Fruit fly (Drosophila melanogaster) whole organism, embryonic: ENCODE results near the gene CG18662.

Experiments used
- B-H2 ChIP-seq: fragments of 200-800 bp; sonication (Bioruptor generic); optimal IDR thresholded peaks from 2 replicates; lab custom pipeline; 2018; ENCODE audit warnings: missing biosample characterization, mild to moderate bottlenecking, missing genetic modification characterization
- CG10431 ChIP-seq: fragments of 200-800 bp; sonication (Bioruptor generic); optimal IDR thresholded peaks from 3 replicates; lab custom pipeline; 2018; ENCODE audit warnings: missing biosample characterization, mild to moderate bottlenecking, missing genetic modification characterization
- CG11398 ChIP-seq: fragments of 200-800 bp; sonication (Bioruptor generic); optimal IDR thresholded peaks from 2 replicates; lab custom pipeline; 2016; ENCODE audit warnings: missing biosample characterization, missing genetic modification characterization
- CG11560 ChIP-seq: fragments of 200-800 bp; sonication (Bioruptor generic); IDR thresholded peaks from 3 replicates; pipeline ENCODE4 v1.3.6; 2022; ENCODE audit warnings: missing biosample characterization, missing genetic modification characterization
- CG12236 ChIP-seq: fragments of 200-800 bp; sonication (Bioruptor generic); optimal IDR thresholded peaks from 2 replicates; lab custom pipeline; 2016; ENCODE audit warnings: missing biosample characterization, missing genetic modification characterization
- CG14860 ChIP-seq: fragments of 200-800 bp; sonication (Bioruptor generic); IDR thresholded peaks from 3 replicates; pipeline ENCODE4 v1.3.6; 2022; ENCODE audit warnings: missing biosample characterization, missing genetic modification characterization; ENCODE audit not compliant: partially characterized antibody
- CG15479 ChIP-seq: fragments of 200-800 bp; sonication (Bioruptor generic); optimal IDR thresholded peaks from 3 replicates; lab custom pipeline; 2019; ENCODE audit warnings: missing biosample characterization, mild to moderate bottlenecking, missing genetic modification characterization, moderate library complexity
- CG15514 ChIP-seq: fragments of 200-800 bp; sonication (Bioruptor generic); optimal IDR thresholded peaks from 3 replicates; lab custom pipeline; 2017; ENCODE audit warnings: missing biosample characterization, missing genetic modification characterization, mild to moderate bottlenecking, moderate library complexity, missing genetic modification reagents
- CG1603 ChIP-seq: fragments of 200-800 bp; sonication (Bioruptor generic); optimal IDR thresholded peaks from 2 replicates; lab custom pipeline; 2019; ENCODE audit warnings: missing biosample characterization, mild to moderate bottlenecking, missing genetic modification characterization, moderate library complexity
- CG17328 ChIP-seq: fragments of 200-800 bp; sonication (Bioruptor generic); IDR thresholded peaks from 2 replicates; pipeline ENCODE4 v1.3.6; 2022; ENCODE audit warnings: missing biosample characterization, missing genetic modification characterization
- CG18619 ChIP-seq: fragments of 200-800 bp; sonication (Bioruptor generic); optimal IDR thresholded peaks from 3 replicates; lab custom pipeline; 2017; ENCODE audit warnings: missing biosample characterization, mild to moderate bottlenecking, missing genetic modification characterization
- CG2678 ChIP-seq: fragments of 200-800 bp; sonication (Bioruptor generic); optimal IDR thresholded peaks from 3 replicates; lab custom pipeline; 2019; ENCODE audit warnings: missing biosample characterization, mild to moderate bottlenecking, missing genetic modification characterization, moderate library complexity
- CG43689 ChIP-seq: fragments of 200-800 bp; sonication (Bioruptor generic); IDR thresholded peaks from 2 replicates; pipeline ENCODE4 v1.3.6; 2022; ENCODE audit warnings: missing biosample characterization, missing genetic modification characterization
- CG4617 ChIP-seq: fragments of 200-800 bp; sonication (Bioruptor generic); optimal IDR thresholded peaks from 3 replicates; lab custom pipeline; 2016; ENCODE audit warnings: missing biosample characterization, missing genetic modification characterization, borderline replicate concordance
- CG4707 ChIP-seq: fragments of 200-800 bp; sonication (Bioruptor generic); optimal IDR thresholded peaks from 2 replicates; lab custom pipeline; 2018; ENCODE audit warnings: missing biosample characterization, mild to moderate bottlenecking, missing genetic modification characterization, moderate library complexity
- CG7271 ChIP-seq: fragments of 200-800 bp; sonication (Bioruptor generic); optimal IDR thresholded peaks from 2 replicates; lab custom pipeline; 2018; ENCODE audit warnings: missing biosample characterization, mild to moderate bottlenecking, missing genetic modification characterization, moderate library complexity
- CG7839 ChIP-seq: fragments of 200-800 bp; sonication (Bioruptor generic); optimal IDR thresholded peaks from 3 replicates; lab custom pipeline; 2018; ENCODE audit warnings: missing biosample characterization, mild to moderate bottlenecking, missing genetic modification characterization, moderate library complexity
- CG9876 ChIP-seq: fragments of 200-800 bp; sonication (Bioruptor generic); optimal IDR thresholded peaks from 2 replicates; lab custom pipeline; 2016; ENCODE audit warnings: missing biosample characterization, missing genetic modification characterization
- CG9932 ChIP-seq: fragments of 200-800 bp; sonication (Bioruptor generic); IDR thresholded peaks from 2 replicates; pipeline ENCODE4 v1.3.6; 2022; ENCODE audit warnings: missing biosample characterization, missing genetic modification characterization
- Dbx ChIP-seq: fragments of 200-800 bp; sonication (Bioruptor generic); IDR thresholded peaks from 3 replicates; pipeline ENCODE4 v1.3.6; 2022; ENCODE audit warnings: missing biosample characterization, missing genetic modification characterization
- Eip74EF ChIP-seq, 2 experiments: fragments of 200-800 bp in 1 of 2; fragments of >200 bp in 1 of 2; sonication (Bioruptor generic) in 1 of 2; optimal IDR thresholded peaks; 2 replicates each; lab custom pipeline; 2017 to 2019; ENCODE audit warnings: missing biosample characterization in 2 of 2, missing genetic modification characterization in 2 of 2, mild to moderate bottlenecking in 1 of 2, moderate library complexity in 1 of 2
- Hsf ChIP-seq: fragments of 200-800 bp; sonication (Bioruptor generic); optimal IDR thresholded peaks from 3 replicates; lab custom pipeline; 2016; ENCODE audit warnings: missing biosample characterization, missing genetic modification characterization
- Lim3 ChIP-seq: fragments of 200-800 bp; sonication (Bioruptor generic); IDR thresholded peaks from 2 replicates; pipeline ENCODE4 v1.3.6; 2022; ENCODE audit warnings: missing biosample characterization, missing genetic modification characterization
- Nf-YB ChIP-seq: fragments of 200-800 bp; sonication (Bioruptor generic); optimal IDR thresholded peaks from 3 replicates; lab custom pipeline; 2019; ENCODE audit warnings: missing biosample characterization, mild to moderate bottlenecking, missing genetic modification characterization, moderate library complexity
- amos ChIP-seq: fragments of 200-800 bp; sonication (Bioruptor generic); IDR thresholded peaks from 2 replicates; pipeline ENCODE4 v1.3.6; 2022; ENCODE audit warnings: missing biosample characterization, missing genetic modification characterization; ENCODE audit not compliant: partially characterized antibody
- ap ChIP-seq: fragments of 200-800 bp; sonication (Bioruptor generic); IDR thresholded peaks from 2 replicates; pipeline ENCODE4 v1.3.6; 2022; ENCODE audit warnings: missing biosample characterization, missing genetic modification characterization
- az2 ChIP-seq: fragments of 200-800 bp; sonication (Bioruptor generic); optimal IDR thresholded peaks from 3 replicates; lab custom pipeline; 2016; ENCODE audit warnings: missing biosample characterization, missing genetic modification characterization
- bsh ChIP-seq, 2 experiments: fragments of 200-800 bp; sonication (Bioruptor generic); optimal IDR thresholded peaks; 2 replicates each; lab custom pipeline; 2017 to 2018; ENCODE audit warnings: mild to moderate bottlenecking in 2 of 2, missing biosample characterization in 2 of 2, missing genetic modification characterization in 2 of 2, moderate library complexity in 1 of 2
- chm ChIP-seq: fragments of 200-800 bp; sonication (Bioruptor generic); IDR thresholded peaks from 2 replicates; pipeline ENCODE4 v1.3.6; 2022; ENCODE audit warnings: missing biosample characterization, missing genetic modification characterization
- croc ChIP-seq: fragments of 200-800 bp; sonication (Bioruptor generic); conservative IDR thresholded peaks from 3 replicates; pipeline ENCODE4 v1.3.6; 2022; ENCODE audit warnings: missing biosample characterization, missing genetic modification characterization
- danr ChIP-seq: fragments of 200-800 bp; sonication (Bioruptor generic); IDR thresholded peaks from 2 replicates; pipeline ENCODE4 v1.3.6; 2022; ENCODE audit warnings: missing biosample characterization, missing genetic modification characterization
- emc ChIP-seq: fragments of 200-800 bp; sonication (Bioruptor generic); optimal IDR thresholded peaks from 2 replicates; lab custom pipeline; 2016; ENCODE audit warnings: missing biosample characterization, missing genetic modification characterization
- en ChIP-seq: fragments of 200-800 bp; sonication (Bioruptor generic); optimal IDR thresholded peaks from 2 replicates; lab custom pipeline; 2016; ENCODE audit warnings: missing biosample characterization, missing genetic modification characterization
- fd3F ChIP-seq: fragments of 200-800 bp; sonication (Bioruptor generic); optimal IDR thresholded peaks from 2 replicates; lab custom pipeline; 2018; ENCODE audit warnings: missing biosample characterization, mild to moderate bottlenecking, missing genetic modification characterization, moderate library complexity
- fd64A ChIP-seq: fragments of 200-800 bp; sonication (Bioruptor generic); optimal IDR thresholded peaks from 3 replicates; lab custom pipeline; 2018; ENCODE audit warnings: missing biosample characterization, mild to moderate bottlenecking, missing genetic modification characterization
- hb ChIP-seq: fragments of 200-800 bp; sonication (Bioruptor generic); IDR thresholded peaks from 3 replicates; pipeline ENCODE4 v1.3.6; 2022; ENCODE audit warnings: missing biosample characterization, missing genetic modification characterization; ENCODE audit not compliant: partially characterized antibody
- inv ChIP-seq: fragments of 200-800 bp; sonication (Bioruptor generic); IDR thresholded peaks from 2 replicates; pipeline ENCODE4 v1.3.6; 2022; ENCODE audit warnings: missing biosample characterization, missing genetic modification characterization; ENCODE audit not compliant: partially characterized antibody
- lilli ChIP-seq: fragments of 200-800 bp; sonication (Bioruptor generic); optimal IDR thresholded peaks from 3 replicates; lab custom pipeline; 2016; ENCODE audit warnings: missing biosample characterization, missing genetic modification characterization
- lov ChIP-seq, 2 experiments: fragments of 200-800 bp in 1 of 2; fragments of >200 bp in 1 of 2; sonication (Bioruptor generic) in 1 of 2; IDR thresholded peaks in 1 of 2; optimal IDR thresholded peaks in 1 of 2; 2 replicates in 1 of 2; 3 replicates in 1 of 2; pipeline versions ENCODE4 v1.3.6 to Lab custom; 2017 to 2022; ENCODE audit warnings: missing biosample characterization in 1 of 2, missing genetic modification characterization in 1 of 2
- nmo ChIP-seq: fragments of 200-800 bp; sonication (Bioruptor generic); optimal IDR thresholded peaks from 2 replicates; lab custom pipeline; 2018; ENCODE audit warnings: missing biosample characterization, mild to moderate bottlenecking, missing genetic modification characterization, moderate library complexity
- nom ChIP-seq: fragments of 200-800 bp; sonication (Bioruptor generic); optimal IDR thresholded peaks from 2 replicates; lab custom pipeline; 2017; ENCODE audit warnings: missing biosample characterization, missing genetic modification characterization, mild to moderate bottlenecking, moderate library complexity, missing genetic modification reagents
- pho ChIP-seq: fragments of 200-800 bp; sonication (Bioruptor generic); optimal IDR thresholded peaks from 2 replicates; lab custom pipeline; 2016; ENCODE audit warnings: missing biosample characterization, missing genetic modification characterization
- pzg ChIP-seq: fragments of 200-800 bp; sonication (Bioruptor generic); optimal IDR thresholded peaks from 3 replicates; lab custom pipeline; 2018; ENCODE audit warnings: missing biosample characterization, mild to moderate bottlenecking, missing genetic modification characterization, moderate library complexity
- ro ChIP-seq: fragments of 200-800 bp; sonication (Bioruptor generic); IDR thresholded peaks from 2 replicates; pipeline ENCODE4 v1.3.6; 2022; ENCODE audit warnings: missing biosample characterization, missing genetic modification characterization
- schlank ChIP-seq: fragments of 200-800 bp; sonication (Bioruptor generic); optimal IDR thresholded peaks from 2 replicates; lab custom pipeline; 2018; ENCODE audit warnings: missing biosample characterization, mild to moderate bottlenecking, missing genetic modification characterization
- sima ChIP-seq: fragments of 200-800 bp; sonication (Bioruptor generic); optimal IDR thresholded peaks from 2 replicates; lab custom pipeline; 2016; ENCODE audit warnings: missing biosample characterization, missing genetic modification characterization
- tna ChIP-seq: fragments of 200-800 bp; sonication (Bioruptor generic); IDR thresholded peaks from 2 replicates; pipeline ENCODE4 v1.3.6; 2022; ENCODE audit warnings: missing biosample characterization, missing genetic modification characterization; ENCODE audit not compliant: partially characterized antibody
- yki ChIP-seq: fragments of >200 bp; optimal IDR thresholded peaks from 3 replicates; lab custom pipeline; 2018
- zen ChIP-seq: fragments of 200-800 bp; sonication (Bioruptor generic); optimal IDR thresholded peaks from 3 replicates; lab custom pipeline; 2018; ENCODE audit warnings: missing biosample characterization, mild to moderate bottlenecking, missing genetic modification characterization, moderate library complexity

The CG18662 gene

DNA sequence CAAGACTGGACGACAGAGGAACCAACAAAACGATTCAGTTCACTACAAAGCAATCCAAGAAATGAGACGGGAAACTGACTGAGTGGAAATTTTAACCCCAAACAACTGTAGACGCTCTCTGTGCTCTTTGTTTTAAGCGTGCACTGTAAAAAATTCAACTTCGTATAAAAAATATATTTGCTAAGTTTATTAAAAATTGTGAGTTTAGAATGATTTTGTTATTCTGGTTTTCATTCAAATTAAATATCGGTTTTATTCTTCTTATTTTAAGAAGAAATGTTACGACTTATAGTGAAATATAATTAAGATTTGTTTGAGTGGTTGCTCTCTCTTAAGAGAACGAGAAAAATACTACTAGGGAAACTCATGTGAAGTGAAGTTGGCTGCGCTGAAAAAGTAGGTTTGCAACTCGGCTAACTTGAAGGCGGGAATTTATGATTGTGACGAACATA, 22.4 kb upstream of the CG18662 start (continued):
- peak; percentile 93 for TF ChIP-seq zen (tag; lab: Kevin White, UChicago)
- peak; percentile 94 for TF ChIP-seq CG43689 (GFP tag; lab: Robert Waterston, UW)
- peak; percentile 83 for TF ChIP-seq fd3F
- TF ChIP-seq schlank = peak; percentile 75
- TF ChIP-seq Eip74EF (GFP tag; optimal IDR thresholded peaks at IDR 0.05; lab: Kevin White, UChicago) = peak in 1 of 2 experiments; percentile 91
- peak; percentile 60 for TF ChIP-seq CG10431
- TF ChIP-seq bsh (GFP tag; optimal IDR thresholded peaks at IDR 0.05; lab: Kevin White, UChicago) = peak; percentile 69 to 98
- peak; percentile 94 for TF ChIP-seq CG7839 (tag; lab: Kevin White, UChicago)
- TF ChIP-seq B-H2 (GFP tag; lab: Kevin White, UChicago) = peak; percentile 84
- TF ChIP-seq CG18619 = peak; percentile 92
- TF ChIP-seq CG4617 (GFP tag; lab: Kevin White, UChicago) = peak; percentile 79
- peak; percentile 81 for TF ChIP-seq CG7271 (tag; lab: Kevin White, UChicago)
- TF ChIP-seq CG11560 (tag; lab: Robert Waterston, UW) = peak; percentile 86; the same call in 2 of the 3 replicates
- TF ChIP-seq CG9876 (GFP tag; lab: Kevin White, UChicago) = peak; percentile 80
- no peak for TF ChIP-seq lov (optimal IDR thresholded peaks at IDR 0.05; lab: Kevin White, UChicago)
- peak; percentile 97; the same call in 2 of the 3 replicates for TF ChIP-seq lov (GFP tag; IDR thresholded peaks at IDR 0.05; lab: Robert Waterston, UW)
- TF ChIP-seq hb (GFP tag; lab: Robert Waterston, UW) = no peak
- peak; percentile 3 for TF ChIP-seq CG15479 (GFP tag; lab: Kevin White, UChicago)
- TF ChIP-seq Hsf (GFP tag; lab: Kevin White, UChicago) = peak; percentile 95
- peak; percentile 83 for TF ChIP-seq sima (GFP tag; lab: Kevin White, UChicago)
- TF ChIP-seq CG1603 = peak; percentile 87
- no peak; the same call in 1 of the 2 replicates for TF ChIP-seq tna (GFP tag; lab: Robert Waterston, UW)
- peak; percentile 93 for TF ChIP-seq CG12236 (GFP tag; lab: Kevin White, UChicago)
- peak; percentile 88 for TF ChIP-seq CG15514 (GFP tag; lab: Kevin White, UChicago)
- peak; percentile 97 for TF ChIP-seq ap (GFP tag; lab: Robert Waterston, UW)
- TF ChIP-seq pho (GFP tag; lab: Kevin White, UChicago) = peak; percentile 92
- peak; percentile 77 for TF ChIP-seq CG11398
- TF ChIP-seq danr (GFP tag; lab: Robert Waterston, UW) = peak; percentile 93
- TF ChIP-seq nom (GFP tag; lab: Kevin White, UChicago) = no peak
- TF ChIP-seq Lim3 (GFP tag; lab: Robert Waterston, UW) = peak; percentile 88; the same call in 1 of the 2 replicates
- TF ChIP-seq emc (GFP tag; lab: Kevin White, UChicago) = peak; percentile 74
- peak; percentile 74 for TF ChIP-seq en (GFP tag; lab: Kevin White, UChicago)
- peak; percentile 32; the same call in 1 of the 2 replicates for TF ChIP-seq amos
- peak; percentile 42 for TF ChIP-seq fd64A (GFP tag; lab: Kevin White, UChicago)
- peak; percentile 96 for TF ChIP-seq croc (GFP tag; lab: Robert Waterston, UW)
- TF ChIP-seq ro (GFP tag; lab: Robert Waterston, UW) = peak; percentile 96
- peak; percentile 99 for TF ChIP-seq CG17328 (GFP tag; lab: Robert Waterston, UW)
- TF ChIP-seq, all 482 proteins: peak for 432

DNA sequence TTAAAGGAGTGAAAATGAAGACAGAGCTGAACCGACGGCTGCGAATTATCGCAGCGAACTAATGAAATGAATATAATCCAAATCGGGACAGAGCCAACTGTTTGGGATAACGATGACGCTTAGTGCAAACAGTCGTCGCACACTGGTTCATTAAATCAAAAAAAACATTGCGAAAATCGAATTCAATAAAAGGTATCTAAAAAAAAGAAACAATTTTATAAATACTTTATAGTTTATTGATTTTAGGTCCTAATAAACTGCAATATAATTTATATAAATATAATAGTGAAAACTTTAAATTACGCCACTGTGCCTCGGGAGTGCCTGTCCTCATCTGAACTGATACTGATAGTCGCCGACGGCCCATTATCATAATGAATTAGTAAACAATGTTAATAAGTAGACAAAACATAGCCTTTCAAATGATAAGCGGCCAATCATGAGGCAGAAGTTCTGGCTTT, 21.4 kb upstream of the CG18662 start, which contains the start of gene CG31886:
Gene CG31886 (minus strand): TSS at position 51 of the 461 bp plus-strand sequence.
- TF ChIP-seq Dbx (GFP tag; lab: Robert Waterston, UW) (no peak), inv (GFP tag; lab: Robert Waterston, UW) (no peak), pzg (GFP tag; lab: Kevin White, UChicago) (no peak), yki (lab: Kevin White, UChicago) (no peak), az2 (GFP tag; lab: Kevin White, UChicago) (no peak), CG2678 (tag; lab: Kevin White, UChicago) (no peak), lilli (GFP tag; lab: Kevin White, UChicago) (peak; percentile 21), CG9932 (GFP tag; lab: Robert Waterston, UW) (no peak), croc (GFP tag; lab: Robert Waterston, UW) (no peak; the same call in 2 of the 3 replicates), chm (GFP tag; lab: Robert Waterston, UW) (no peak), CG11560 (tag; lab: Robert Waterston, UW) (no peak), Nf-YB (GFP tag; lab: Kevin White, UChicago) (no peak), nmo (peak; percentile 15), CG4707 (GFP tag; lab: Kevin White, UChicago) (no peak), CG14860 (no peak)
